Worm (Caenorhabditis elegans) whole organism, mixed stage, embryonic: ENCODE results near the gene srw-87.

Source experiments
- drap-1 ChIP-seq: fragments of 200-800 bp; sonication (Bioruptor generic); optimal IDR thresholded peaks from 3 replicates; lab custom pipeline; 2018; ENCODE audit warnings: mild to moderate bottlenecking, missing genetic modification characterization, missing compliant biosample characterization
- elt-1 ChIP-seq: sonication (generic microtip); optimal IDR thresholded peaks from 2 replicates; lab custom pipeline; 2017; ENCODE audit warnings: missing genetic modification characterization, mild to moderate bottlenecking, missing compliant biosample characterization, antibody characterized with exemption, moderate library complexity, borderline replicate concordance; ENCODE audit not compliant: insufficient read depth
- lsy-2 ChIP-seq: fragments of 150-350 bp; optimal IDR thresholded peaks from 2 replicates; lab custom pipeline; 2014; ENCODE audit warnings: missing biosample characterization, missing genetic modification characterization
- sptf-1 ChIP-seq: sonication (generic microtip); optimal IDR thresholded peaks from 2 replicates; lab custom pipeline; 2017; ENCODE audit warnings: mild to moderate bottlenecking, missing genetic modification characterization, moderate library complexity, missing compliant biosample characterization
- zip-8 ChIP-seq: fragments of 150-350 bp; optimal IDR thresholded peaks from 2 replicates; lab custom pipeline; 2014; ENCODE audit warnings: missing biosample characterization, missing genetic modification characterization

DNA sequence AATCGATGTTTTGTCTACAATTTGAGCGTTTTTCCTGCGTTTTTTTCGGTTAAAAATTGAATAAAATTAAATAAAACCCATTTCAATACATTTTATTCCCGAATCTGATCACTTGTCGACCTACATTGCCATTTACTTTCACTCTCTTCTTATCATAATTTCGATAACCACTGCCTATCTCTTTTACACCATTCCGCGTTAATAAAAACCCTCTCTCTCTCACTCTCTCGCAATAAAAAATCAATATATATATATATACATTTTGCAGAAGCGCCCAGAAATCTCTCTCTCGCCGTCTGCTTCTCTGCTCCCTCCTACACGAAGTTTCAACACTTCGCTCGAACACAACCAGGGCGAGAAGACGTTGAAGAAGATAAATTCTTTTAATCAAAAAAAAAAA is 20.8 kb downstream of the srw-87 start, which contains the start of gene pptr-1:
- TF ChIP-seq lsy-2 (tag; lab: Kevin White, UChicago) (no peak), sptf-1 (tag; lab: Kevin White, UChicago) (no peak), zip-8 (tag; lab: Kevin White, UChicago) (no peak), elt-1 (tag; lab: Kevin White, UChicago) (no peak), drap-1 (GFP tag; lab: Kevin White, UChicago) (no peak)
